Worm (Caenorhabditis elegans) whole organism, mixed stage, embryonic: ENCODE results near the gene F26D2.13.

Experiments used
- blmp-1 ChIP-seq: fragments of 150-350 bp; optimal IDR thresholded peaks from 2 replicates; lab custom pipeline; 2014; ENCODE audit warnings: missing biosample characterization, missing genetic modification characterization
- ceh-39 ChIP-seq: fragments of 150-350 bp; optimal IDR thresholded peaks from 2 replicates; lab custom pipeline; 2014; ENCODE audit warnings: missing biosample characterization, missing genetic modification characterization
- ceh-43 ChIP-seq: fragments of 200-800 bp; sonication (Bioruptor generic); optimal IDR thresholded peaks from 2 replicates; lab custom pipeline; 2018; ENCODE audit warnings: mild to moderate bottlenecking, missing genetic modification characterization, moderate library complexity, missing compliant biosample characterization
- ceh-83 ChIP-seq: fragments of 200-800 bp; sonication (Bioruptor generic); optimal IDR thresholded peaks from 2 replicates; lab custom pipeline; 2018; ENCODE audit warnings: mild to moderate bottlenecking, missing genetic modification characterization, missing compliant biosample characterization
- ces-1 ChIP-seq: fragments of 150-350 bp; optimal IDR thresholded peaks from 2 replicates; lab custom pipeline; 2014; ENCODE audit warnings: missing biosample characterization, missing genetic modification reagents, missing genetic modification characterization
- cnd-1 ChIP-seq: fragments of 200-800 bp; sonication (Bioruptor generic); optimal IDR thresholded peaks from 2 replicates; lab custom pipeline; 2018; ENCODE audit warnings: mild to moderate bottlenecking, missing genetic modification characterization, missing compliant biosample characterization
- drap-1 ChIP-seq: fragments of 200-800 bp; sonication (Bioruptor generic); optimal IDR thresholded peaks from 3 replicates; lab custom pipeline; 2018; ENCODE audit warnings: mild to moderate bottlenecking, missing genetic modification characterization, missing compliant biosample characterization
- elt-1 ChIP-seq: sonication (generic microtip); optimal IDR thresholded peaks from 2 replicates; lab custom pipeline; 2017; ENCODE audit warnings: missing genetic modification characterization, mild to moderate bottlenecking, missing compliant biosample characterization, antibody characterized with exemption, moderate library complexity, borderline replicate concordance; ENCODE audit not compliant: insufficient read depth
- flh-1 ChIP-seq: fragments of 200-800 bp; sonication (Bioruptor generic); optimal IDR thresholded peaks from 2 replicates; lab custom pipeline; 2018; ENCODE audit warnings: mild to moderate bottlenecking, missing genetic modification characterization, moderate library complexity, missing compliant biosample characterization
- ham-2 ChIP-seq: fragments of 200-800 bp; sonication (Bioruptor generic); optimal IDR thresholded peaks from 2 replicates; lab custom pipeline; 2018; ENCODE audit warnings: mild to moderate bottlenecking, missing genetic modification characterization, missing compliant biosample characterization
- hlh-1 ChIP-seq: fragments of 150-350 bp; optimal IDR thresholded peaks from 2 replicates; lab custom pipeline; 2014; ENCODE audit warnings: missing biosample characterization, missing genetic modification reagents, missing genetic modification characterization
- lin-13 ChIP-seq: fragments of 150-350 bp; optimal IDR thresholded peaks from 2 replicates; lab custom pipeline; 2014; ENCODE audit warnings: missing biosample characterization, missing genetic modification characterization
- lin-32 ChIP-seq: fragments of 200-800 bp; sonication (Bioruptor generic); optimal IDR thresholded peaks from 2 replicates; lab custom pipeline; 2018; ENCODE audit warnings: mild to moderate bottlenecking, missing genetic modification characterization, missing compliant biosample characterization
- lsy-2 ChIP-seq: fragments of 150-350 bp; optimal IDR thresholded peaks from 2 replicates; lab custom pipeline; 2014; ENCODE audit warnings: missing biosample characterization, missing genetic modification characterization
- mab-5 ChIP-seq: fragments of 150-350 bp; optimal IDR thresholded peaks from 2 replicates; lab custom pipeline; 2014; ENCODE audit warnings: missing biosample characterization, missing genetic modification characterization
- mep-1 ChIP-seq: fragments of 150-350 bp; optimal IDR thresholded peaks from 2 replicates; lab custom pipeline; 2017; ENCODE audit warnings: missing biosample characterization, missing genetic modification reagents, missing genetic modification characterization, inconsistent platforms
- mls-2 ChIP-seq: sonication (generic microtip); optimal IDR thresholded peaks from 2 replicates; lab custom pipeline; 2016; ENCODE audit warnings: mild to moderate bottlenecking, missing genetic modification characterization, moderate library complexity, missing compliant biosample characterization
- nhr-12 ChIP-seq: fragments of 150-350 bp; optimal IDR thresholded peaks from 2 replicates; lab custom pipeline; 2014; ENCODE audit warnings: missing biosample characterization, missing genetic modification characterization
- nhr-2 ChIP-seq: fragments of 150-350 bp; optimal IDR thresholded peaks from 2 replicates; lab custom pipeline; 2014; ENCODE audit warnings: missing biosample characterization, missing genetic modification characterization
- nhr-28 ChIP-seq: fragments of 150-350 bp; optimal IDR thresholded peaks from 2 replicates; lab custom pipeline; 2014; ENCODE audit warnings: missing biosample characterization, missing genetic modification characterization
- nhr-76 ChIP-seq: sonication (generic microtip); optimal IDR thresholded peaks from 2 replicates; lab custom pipeline; 2017; ENCODE audit warnings: missing biosample characterization, missing genetic modification characterization
- snpc-4 ChIP-seq: fragments of 150-350 bp; optimal IDR thresholded peaks from 2 replicates; lab custom pipeline; 2014; ENCODE audit warnings: missing biosample characterization, missing genetic modification characterization
- sptf-1 ChIP-seq: sonication (generic microtip); optimal IDR thresholded peaks from 2 replicates; lab custom pipeline; 2017; ENCODE audit warnings: mild to moderate bottlenecking, missing genetic modification characterization, moderate library complexity, missing compliant biosample characterization
- unc-120 ChIP-seq: sonication (generic microtip); optimal IDR thresholded peaks from 2 replicates; lab custom pipeline; 2017; ENCODE audit warnings: missing genetic modification characterization, missing compliant biosample characterization; ENCODE audit not compliant: poor library complexity, severe bottlenecking
- unc-39 ChIP-seq: fragments of 150-350 bp; optimal IDR thresholded peaks from 2 replicates; lab custom pipeline; 2014; ENCODE audit warnings: missing biosample characterization, missing genetic modification characterization
- zip-8 ChIP-seq: fragments of 150-350 bp; optimal IDR thresholded peaks from 2 replicates; lab custom pipeline; 2014; ENCODE audit warnings: missing biosample characterization, missing genetic modification characterization

Gene F26D2.13

ce11 chrV:16435510-16435909, at the start of gene F26D2.13, which contains the start of gene F26D2.14:
F26D2.13 (minus strand) TSS chrV:16435610.
F26D2.14 (plus strand) TSS chrV:16435855.
- TF ChIP-seq ceh-39 (no peak), ceh-83 (GFP tag; lab: Kevin White, UChicago) (no peak), unc-39 (tag; lab: Kevin White, UChicago) (no peak), flh-1 (GFP tag; lab: Kevin White, UChicago) (no peak), mab-5 (tag; lab: Kevin White, UChicago) (no peak), ces-1 (no peak), nhr-76 (tag; lab: Kevin White, UChicago) (no peak), nhr-28 (tag; lab: Kevin White, UChicago) (no peak), sptf-1 (no peak), ceh-43 (GFP tag; lab: Kevin White, UChicago) (no peak), mls-2 (no peak), snpc-4 (tag; lab: Kevin White, UChicago) (no peak), nhr-2 (no peak), lin-13 (tag; lab: Kevin White, UChicago) (no peak), nhr-12 (tag; lab: Kevin White, UChicago) (no peak), lsy-2 (no peak), drap-1 (GFP tag; lab: Kevin White, UChicago) (no peak)

DNA sequence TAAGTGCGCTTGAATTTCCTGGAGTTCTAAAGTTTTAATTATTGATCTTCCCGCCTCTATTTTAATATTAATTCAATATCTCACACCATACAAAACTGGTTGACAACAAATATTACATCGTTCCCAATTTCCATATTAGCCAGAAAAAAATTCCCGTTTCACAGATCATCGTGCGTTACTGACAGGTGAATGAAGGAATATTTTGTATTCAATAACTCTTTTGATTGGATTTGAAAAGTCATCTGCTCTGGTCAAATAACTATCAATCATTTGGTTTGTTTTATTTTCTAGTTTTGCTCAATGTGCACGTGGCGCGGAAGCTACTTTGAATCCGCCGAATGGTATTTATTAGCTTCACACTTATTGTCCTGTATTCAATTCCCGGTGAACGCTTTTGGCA, 48.3 kb upstream of the F26D2.13 start, which contains the start of gene srh-139:
Gene srh-139 (plus strand): TSS at position 301 of the 400 bp plus-strand sequence.
- TF ChIP-seq cnd-1 (tag; lab: Kevin White, UChicago) (no peak), zip-8 (tag; lab: Kevin White, UChicago) (no peak), ham-2 (GFP tag; lab: Kevin White, UChicago) (no peak), nhr-12 (tag; lab: Kevin White, UChicago) (no peak), ceh-43 (GFP tag; lab: Kevin White, UChicago) (no peak), nhr-2 (no peak), mls-2 (no peak), elt-1 (tag; lab: Kevin White, UChicago) (no peak), snpc-4 (tag; lab: Kevin White, UChicago) (no peak), mep-1 (no peak), ces-1 (no peak), lsy-2 (no peak), lin-13 (tag; lab: Kevin White, UChicago) (no peak)

- TF ChIP-seq ces-1 = no peak
- TF ChIP-seq mab-5 (tag; lab: Kevin White, UChicago) = no peak
- no peak for TF ChIP-seq unc-39 (tag; lab: Kevin White, UChicago)
- no peak for TF ChIP-seq lsy-2
- TF ChIP-seq nhr-76 (tag; lab: Kevin White, UChicago) = no peak
- no peak for TF ChIP-seq nhr-2
- no peak for TF ChIP-seq unc-120 (tag; lab: Kevin White, UChicago)
- no peak for TF ChIP-seq flh-1 (GFP tag; lab: Kevin White, UChicago)
- no peak for TF ChIP-seq mep-1
- TF ChIP-seq ceh-43 (GFP tag; lab: Kevin White, UChicago) = no peak
- TF ChIP-seq ham-2 (GFP tag; lab: Kevin White, UChicago) = no peak
Measured at ce11 chrV:16483044-16483443, 47.6 kb upstream of the F26D2.13 start, which contains the start of gene F57E7.2. F57E7.2 (minus strand) TSS chrV:16483144.

ce11 chrV:16480919-16481630, 45.7 kb upstream of the F26D2.13 start, which contains the start of the genes F57E7.4 and spig-6:
F57E7.4 (minus strand) TSS chrV:16481019.
spig-6 (plus strand) TSS chrV:16481580.
- TF ChIP-seq lin-32 (GFP tag; lab: Kevin White, UChicago) = no peak

- TF ChIP-seq ceh-43 (GFP tag; lab: Kevin White, UChicago) = no peak
- TF ChIP-seq unc-120 (tag; lab: Kevin White, UChicago) = no peak
- no peak for TF ChIP-seq hlh-1 (tag; lab: Kevin White, UChicago)
- TF ChIP-seq drap-1 (GFP tag; lab: Kevin White, UChicago) = no peak
- no peak for TF ChIP-seq blmp-1 (tag; lab: Kevin White, UChicago)
- no peak for TF ChIP-seq flh-1 (GFP tag; lab: Kevin White, UChicago)
- TF ChIP-seq elt-1 (tag; lab: Kevin White, UChicago) = no peak
- no peak for TF ChIP-seq lin-32 (GFP tag; lab: Kevin White, UChicago)
Measured at ce11 chrV:16479275-16479674, 43.9 kb upstream of the F26D2.13 start, which contains the start of gene T08G3.11. T08G3.11 (minus strand) TSS chrV:16479375.
